Worm (Caenorhabditis elegans) whole organism, mixed stage, embryonic: ENCODE data around the gene enri-1.

Experiments
- M03D4.4 ChIP-seq: sonication (generic microtip); optimal IDR thresholded peaks from 2 replicates; lab custom pipeline; 2017; ENCODE audit warnings: mild to moderate bottlenecking, missing genetic modification characterization, missing compliant biosample characterization
- bed-3 ChIP-seq: fragments of 200-800 bp; sonication (Bioruptor generic); optimal IDR thresholded peaks from 3 replicates; lab custom pipeline; 2018; ENCODE audit warnings: mild to moderate bottlenecking, missing genetic modification characterization, moderate library complexity, missing compliant biosample characterization
- blmp-1 ChIP-seq: fragments of 150-350 bp; optimal IDR thresholded peaks from 2 replicates; lab custom pipeline; 2014; ENCODE audit warnings: missing biosample characterization, missing genetic modification characterization
- ceh-39 ChIP-seq: fragments of 150-350 bp; optimal IDR thresholded peaks from 2 replicates; lab custom pipeline; 2014; ENCODE audit warnings: missing biosample characterization, missing genetic modification characterization
- ceh-43 ChIP-seq: fragments of 200-800 bp; sonication (Bioruptor generic); optimal IDR thresholded peaks from 2 replicates; lab custom pipeline; 2018; ENCODE audit warnings: mild to moderate bottlenecking, missing genetic modification characterization, moderate library complexity, missing compliant biosample characterization
- ceh-83 ChIP-seq: fragments of 200-800 bp; sonication (Bioruptor generic); optimal IDR thresholded peaks from 2 replicates; lab custom pipeline; 2018; ENCODE audit warnings: mild to moderate bottlenecking, missing genetic modification characterization, missing compliant biosample characterization
- ces-1 ChIP-seq: fragments of 150-350 bp; optimal IDR thresholded peaks from 2 replicates; lab custom pipeline; 2014; ENCODE audit warnings: missing biosample characterization, missing genetic modification reagents, missing genetic modification characterization
- cnd-1 ChIP-seq: fragments of 200-800 bp; sonication (Bioruptor generic); optimal IDR thresholded peaks from 2 replicates; lab custom pipeline; 2018; ENCODE audit warnings: mild to moderate bottlenecking, missing genetic modification characterization, missing compliant biosample characterization
- drap-1 ChIP-seq: fragments of 200-800 bp; sonication (Bioruptor generic); optimal IDR thresholded peaks from 3 replicates; lab custom pipeline; 2018; ENCODE audit warnings: mild to moderate bottlenecking, missing genetic modification characterization, missing compliant biosample characterization
- elt-1 ChIP-seq: sonication (generic microtip); optimal IDR thresholded peaks from 2 replicates; lab custom pipeline; 2017; ENCODE audit warnings: missing genetic modification characterization, mild to moderate bottlenecking, missing compliant biosample characterization, antibody characterized with exemption, moderate library complexity, borderline replicate concordance; ENCODE audit not compliant: insufficient read depth
- flh-1 ChIP-seq: fragments of 200-800 bp; sonication (Bioruptor generic); optimal IDR thresholded peaks from 2 replicates; lab custom pipeline; 2018; ENCODE audit warnings: mild to moderate bottlenecking, missing genetic modification characterization, moderate library complexity, missing compliant biosample characterization
- ham-2 ChIP-seq: fragments of 200-800 bp; sonication (Bioruptor generic); optimal IDR thresholded peaks from 2 replicates; lab custom pipeline; 2018; ENCODE audit warnings: mild to moderate bottlenecking, missing genetic modification characterization, missing compliant biosample characterization
- hlh-1 ChIP-seq: fragments of 150-350 bp; optimal IDR thresholded peaks from 2 replicates; lab custom pipeline; 2014; ENCODE audit warnings: missing biosample characterization, missing genetic modification reagents, missing genetic modification characterization
- lin-32 ChIP-seq: fragments of 200-800 bp; sonication (Bioruptor generic); optimal IDR thresholded peaks from 2 replicates; lab custom pipeline; 2018; ENCODE audit warnings: mild to moderate bottlenecking, missing genetic modification characterization, missing compliant biosample characterization
- mab-5 ChIP-seq: fragments of 150-350 bp; optimal IDR thresholded peaks from 2 replicates; lab custom pipeline; 2014; ENCODE audit warnings: missing biosample characterization, missing genetic modification characterization
- mls-2 ChIP-seq: sonication (generic microtip); optimal IDR thresholded peaks from 2 replicates; lab custom pipeline; 2016; ENCODE audit warnings: mild to moderate bottlenecking, missing genetic modification characterization, moderate library complexity, missing compliant biosample characterization
- nhr-12 ChIP-seq: fragments of 150-350 bp; optimal IDR thresholded peaks from 2 replicates; lab custom pipeline; 2014; ENCODE audit warnings: missing biosample characterization, missing genetic modification characterization
- nhr-2 ChIP-seq: fragments of 150-350 bp; optimal IDR thresholded peaks from 2 replicates; lab custom pipeline; 2014; ENCODE audit warnings: missing biosample characterization, missing genetic modification characterization
- nhr-237 ChIP-seq: fragments of 150-350 bp; optimal IDR thresholded peaks from 2 replicates; lab custom pipeline; 2014; ENCODE audit warnings: missing biosample characterization, missing genetic modification characterization
- nhr-76 ChIP-seq: sonication (generic microtip); optimal IDR thresholded peaks from 2 replicates; lab custom pipeline; 2017; ENCODE audit warnings: missing biosample characterization, missing genetic modification characterization
- pha-4 ChIP-seq: fragments of 150-350 bp; optimal IDR thresholded peaks from 2 replicates; lab custom pipeline; 2018; ENCODE audit warnings: missing biosample characterization, missing genetic modification reagents, missing genetic modification characterization
- sem-2 ChIP-seq: fragments of 200-800 bp; sonication (Bioruptor generic); optimal IDR thresholded peaks from 2 replicates; lab custom pipeline; 2018; ENCODE audit warnings: mild to moderate bottlenecking, missing genetic modification characterization, missing compliant biosample characterization
- snpc-4 ChIP-seq: fragments of 150-350 bp; optimal IDR thresholded peaks from 2 replicates; lab custom pipeline; 2014; ENCODE audit warnings: missing biosample characterization, missing genetic modification characterization
- sptf-1 ChIP-seq: sonication (generic microtip); optimal IDR thresholded peaks from 2 replicates; lab custom pipeline; 2017; ENCODE audit warnings: mild to moderate bottlenecking, missing genetic modification characterization, moderate library complexity, missing compliant biosample characterization
- tbx-8 ChIP-seq: fragments of 200-800 bp; sonication (Bioruptor generic); optimal IDR thresholded peaks from 2 replicates; lab custom pipeline; 2018; ENCODE audit warnings: mild to moderate bottlenecking, missing genetic modification characterization, moderate library complexity, missing compliant biosample characterization
- unc-39 ChIP-seq: fragments of 150-350 bp; optimal IDR thresholded peaks from 2 replicates; lab custom pipeline; 2014; ENCODE audit warnings: missing biosample characterization, missing genetic modification characterization
- unc-62 ChIP-seq: fragments of 150-350 bp; optimal IDR thresholded peaks from 2 replicates; lab custom pipeline; 2014; ENCODE audit warnings: missing biosample characterization, missing genetic modification reagents, missing genetic modification characterization
- zip-8 ChIP-seq: fragments of 150-350 bp; optimal IDR thresholded peaks from 2 replicates; lab custom pipeline; 2014; ENCODE audit warnings: missing biosample characterization, missing genetic modification characterization
- ztf-11 ChIP-seq: fragments of 150-350 bp; optimal IDR thresholded peaks from 2 replicates; lab custom pipeline; 2014; ENCODE audit warnings: missing biosample characterization, missing genetic modification characterization

enri-1 gene

ce11 chrII:2322857-2323518, 18.4 kb downstream of the enri-1 start, which contains the start of the genes ZK1240.6 and ZK1240.2:
TSS of gene ZK1240.6 (minus strand) at chrII:2322907.
TSS of gene ZK1240.2 (plus strand) at chrII:2323376.
- TF ChIP-seq nhr-76 (tag; lab: Kevin White, UChicago) (no peak), unc-39 (tag; lab: Kevin White, UChicago) (no peak), nhr-12 (no peak), lin-32 (GFP tag; lab: Kevin White, UChicago) (no peak), ztf-11 (tag; lab: Kevin White, UChicago) (no peak), nhr-237 (tag; lab: Kevin White, UChicago) (no peak), ceh-83 (no peak), ceh-39 (tag; lab: Kevin White, UChicago) (no peak)

- TF ChIP-seq ces-1 (GFP tag; lab: Kevin White, UChicago) (no peak), cnd-1 (tag; lab: Kevin White, UChicago) (no peak), ceh-43 (no peak), ztf-11 (tag; lab: Kevin White, UChicago) (no peak), nhr-2 (tag; lab: Kevin White, UChicago) (no peak), ham-2 (no peak), nhr-76 (tag; lab: Kevin White, UChicago) (no peak), lin-32 (GFP tag; lab: Kevin White, UChicago) (no peak), drap-1 (GFP tag; lab: Kevin White, UChicago) (no peak), elt-1 (tag; lab: Kevin White, UChicago) (no peak), mls-2 (no peak), M03D4.4 (tag; lab: Kevin White, UChicago) (no peak), pha-4 (tag; lab: Kevin White, UChicago) (no peak), blmp-1 (no peak), tbx-8 (GFP tag; lab: Kevin White, UChicago) (no peak), unc-62 (GFP tag; lab: Kevin White, UChicago) (no peak), nhr-12 (no peak), sem-2 (no peak), snpc-4 (tag; lab: Kevin White, UChicago) (no peak)
Observed at ce11 chrII:2320097-2320496, 21.3 kb downstream of the enri-1 start, which contains the start of gene ZK1240.3. TSS of gene ZK1240.3 (plus strand) at chrII:2320334.

DNA sequence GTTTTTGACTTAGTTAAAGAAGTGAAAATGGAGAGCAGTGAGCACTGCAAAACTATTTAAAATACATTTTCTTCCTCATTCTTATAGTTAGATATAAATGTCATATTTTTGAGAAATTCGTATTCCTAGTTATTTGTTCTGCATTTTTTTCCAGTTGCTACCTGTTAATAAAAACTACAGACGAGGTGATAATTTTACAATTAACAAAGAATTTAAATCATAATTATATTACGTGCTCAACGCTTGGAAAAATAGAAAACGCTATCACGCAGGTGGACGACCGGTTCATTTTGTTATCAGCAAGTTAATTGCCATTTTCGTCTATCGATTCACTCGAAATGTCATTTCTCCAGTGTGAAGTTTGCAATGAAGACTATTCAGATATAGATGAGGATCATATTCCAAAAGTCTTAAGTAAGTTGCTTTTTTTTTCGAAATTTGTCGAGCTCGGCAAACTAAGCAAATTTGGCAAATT, 23.5 kb downstream of the enri-1 start, which contains the start of the genes ZK1240.5 and ZK1240.9:
ZK1240.5 (minus strand) TSS at position 51 of the 475 bp plus-strand sequence.
ZK1240.9 (plus strand) TSS at position 307 of the 475 bp plus-strand sequence.
- no peak for TF ChIP-seq bed-3 (GFP tag; lab: Kevin White, UChicago)
- no peak for TF ChIP-seq ham-2
- TF ChIP-seq mab-5, result no peak

DNA sequence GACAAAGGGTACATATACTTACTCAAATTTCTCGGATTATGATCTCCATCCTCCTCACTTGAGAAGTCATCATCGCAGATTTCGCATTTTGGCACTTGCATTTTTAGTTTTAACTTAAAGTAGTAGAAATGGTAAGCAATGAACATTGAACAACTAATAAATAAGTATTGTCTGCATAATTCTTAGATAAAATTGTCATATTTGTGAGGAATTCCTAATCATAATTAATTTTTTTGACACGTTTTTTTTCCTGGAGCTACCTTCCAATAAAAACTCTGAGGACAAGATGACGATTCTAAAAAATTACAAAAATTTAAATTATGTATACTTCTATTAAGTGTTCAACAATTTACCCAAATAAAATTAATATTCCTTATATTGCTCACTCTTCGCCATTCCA, 28.7 kb downstream of the enri-1 start, which contains the start of the genes trim-21 and B0281.1:
trim-21 (minus strand) TSS at position 101 of the 400 bp plus-strand sequence.
B0281.1 (plus strand) TSS at position 321 of the 400 bp plus-strand sequence.
- TF ChIP-seq blmp-1 (no peak), mab-5 (no peak), nhr-12 (no peak), nhr-76 (tag; lab: Kevin White, UChicago) (no peak), sptf-1 (tag; lab: Kevin White, UChicago) (no peak), pha-4 (tag; lab: Kevin White, UChicago) (no peak), sem-2 (no peak), zip-8 (no peak), flh-1 (GFP tag; lab: Kevin White, UChicago) (no peak), hlh-1 (tag; lab: Kevin White, UChicago) (no peak), drap-1 (GFP tag; lab: Kevin White, UChicago) (no peak)
- TF ChIP-seq, all 35 proteins: peak for 0

ce11 chrII:2306741-2307140, 34.7 kb downstream of the enri-1 start, which contains the start of gene B0281.3:
TSS of gene B0281.3 (plus strand) at chrII:2307041.
- no peak for TF ChIP-seq hlh-1 (tag; lab: Kevin White, UChicago)
- no peak for TF ChIP-seq cnd-1 (tag; lab: Kevin White, UChicago)
